Worm (Caenorhabditis elegans): Measurements from ENCODE around the gene nkb-3.

DNA sequence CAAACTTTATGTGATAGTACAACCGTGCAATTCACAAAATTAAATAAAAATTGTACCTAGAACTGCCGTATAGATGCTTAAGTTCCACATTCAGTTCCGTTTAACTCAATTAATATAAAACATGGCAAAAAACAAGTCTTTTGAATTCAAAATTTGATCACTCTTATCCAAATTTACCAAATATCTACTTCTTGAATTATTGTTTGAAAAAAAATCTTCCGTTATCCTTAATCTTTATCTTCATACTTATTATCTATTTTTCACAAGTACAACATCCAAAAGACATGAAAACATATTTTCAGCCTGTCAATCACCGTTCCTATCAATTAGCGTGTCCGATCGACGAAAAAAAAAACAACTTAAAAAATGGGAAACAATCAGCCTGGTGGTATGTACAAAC is 14.9 kb downstream of the nkb-3 start, which contains the start of gene aakb-1:
- TF ChIP-seq K09A11.1 (tag; optimal IDR thresholded peaks at IDR 0.05; ENCODE audit: insufficient read depth) (no peak), pqm-1 (tag; optimal IDR thresholded peaks at IDR 0.05) (no peak), lim-6 (tag; optimal IDR thresholded peaks at IDR 0.05) (no peak), fkh-10 (GFP tag; optimal IDR thresholded peaks at IDR 0.05) (no peak), lin-11 (tag; optimal IDR thresholded peaks at IDR 0.05) (no peak), ceh-9 (tag; optimal IDR thresholded peaks at IDR 0.05) (no peak), ceh-31 (tag; optimal IDR thresholded peaks at IDR 0.05) (no peak), sox-2 (GFP tag; IDR thresholded peaks at IDR 0.05) (no peak), nhr-11 (tag; optimal IDR thresholded peaks at IDR 0.05) (no peak), unc-42 (tag; optimal IDR thresholded peaks at IDR 0.05) (no peak), npax-4 (tag; optimal IDR thresholded peaks at IDR 0.05) (no peak)

Measured in whole organism, late embryonic.